Fruit fly (Drosophila melanogaster) whole organism, embryonic: ENCODE results near the gene CG13476.

Source experiments
- Aef1 ChIP-seq: fragments of 200-800 bp; sonication (Bioruptor generic); IDR thresholded peaks from 3 replicates; pipeline ENCODE4 v1.3.6; 2022; ENCODE audit warnings: missing biosample characterization, missing genetic modification characterization
- Blimp-1 ChIP-seq: fragments of 200-800 bp; sonication (Bioruptor generic); optimal IDR thresholded peaks from 3 replicates; lab custom pipeline; 2018; ENCODE audit warnings: missing biosample characterization, missing genetic modification characterization, mild to moderate bottlenecking, moderate library complexity, missing genetic modification reagents
- CG10267 ChIP-seq: fragments of 200-800 bp; sonication (Bioruptor generic); optimal IDR thresholded peaks from 2 replicates; lab custom pipeline; 2018; ENCODE audit warnings: missing biosample characterization, mild to moderate bottlenecking, missing genetic modification characterization, moderate library complexity
- CG10274 ChIP-seq: fragments of 200-800 bp; sonication (Bioruptor generic); optimal IDR thresholded peaks from 3 replicates; lab custom pipeline; 2017; ENCODE audit warnings: missing biosample characterization, mild to moderate bottlenecking, missing genetic modification characterization
- CG11504 ChIP-seq: fragments of 200-800 bp; sonication (Bioruptor generic); optimal IDR thresholded peaks from 3 replicates; lab custom pipeline; 2019; ENCODE audit warnings: missing biosample characterization, mild to moderate bottlenecking, missing genetic modification characterization, moderate library complexity
- CG12155 ChIP-seq: fragments of 200-800 bp; sonication (Bioruptor generic); optimal IDR thresholded peaks from 3 replicates; lab custom pipeline; 2016; ENCODE audit warnings: missing biosample characterization, missing genetic modification characterization
- CG12219 ChIP-seq: fragments of 200-800 bp; sonication (Bioruptor generic); optimal IDR thresholded peaks from 3 replicates; lab custom pipeline; 2018; ENCODE audit warnings: missing biosample characterization, mild to moderate bottlenecking, missing genetic modification characterization
- CG12391 ChIP-seq: fragments of 200-800 bp; sonication (Bioruptor generic); optimal IDR thresholded peaks from 3 replicates; lab custom pipeline; 2018; ENCODE audit warnings: missing biosample characterization, mild to moderate bottlenecking, missing genetic modification characterization, moderate library complexity
- CG14050 ChIP-seq: fragments of 200-800 bp; sonication (Bioruptor generic); IDR thresholded peaks from 3 replicates; pipeline ENCODE4 v1.3.6; 2022; ENCODE audit warnings: missing biosample characterization, missing genetic modification characterization
- CG1602 ChIP-seq: fragments of 200-800 bp; sonication (Bioruptor generic); optimal IDR thresholded peaks from 3 replicates; lab custom pipeline; 2016; ENCODE audit warnings: missing biosample characterization, missing genetic modification characterization
- CG17568 ChIP-seq: fragments of 200-800 bp; sonication (Bioruptor generic); optimal IDR thresholded peaks from 2 replicates; lab custom pipeline; 2018; ENCODE audit warnings: missing biosample characterization, mild to moderate bottlenecking, missing genetic modification characterization, moderate library complexity
- CG17829 ChIP-seq: fragments of 200-800 bp; optimal IDR thresholded peaks from 2 replicates; lab custom pipeline; 2019; ENCODE audit warnings: missing biosample characterization, mild to moderate bottlenecking, missing genetic modification characterization, moderate library complexity
- CG1792 ChIP-seq: fragments of 200-800 bp; sonication (Bioruptor generic); optimal IDR thresholded peaks from 2 replicates; lab custom pipeline; 2016; ENCODE audit warnings: missing biosample characterization, missing genetic modification characterization
- CG18262 ChIP-seq: fragments of 200-800 bp; optimal IDR thresholded peaks from 3 replicates; lab custom pipeline; 2019; ENCODE audit warnings: missing biosample characterization, mild to moderate bottlenecking, missing genetic modification characterization, moderate library complexity
- CG31365 ChIP-seq: fragments of 200-800 bp; sonication (Bioruptor generic); optimal IDR thresholded peaks from 2 replicates; lab custom pipeline; 2018; ENCODE audit warnings: missing biosample characterization, mild to moderate bottlenecking, missing genetic modification characterization
- CG3163 ChIP-seq: fragments of 200-800 bp; sonication (Bioruptor generic); optimal IDR thresholded peaks from 3 replicates; lab custom pipeline; 2016; ENCODE audit warnings: missing biosample characterization, missing genetic modification characterization
- CG32532 ChIP-seq: fragments of 200-800 bp; sonication (Bioruptor generic); IDR thresholded peaks from 2 replicates; pipeline ENCODE4 v1.3.6; 2022; ENCODE audit warnings: missing biosample characterization, missing genetic modification characterization
- CG3726 ChIP-seq: fragments of 200-800 bp; sonication (Bioruptor generic); IDR thresholded peaks from 3 replicates; pipeline ENCODE4, ENCODE4 v1.3.6; 2022; ENCODE audit warnings: missing biosample characterization, missing genetic modification characterization
- CG6654 ChIP-seq: fragments of 200-800 bp; sonication (Bioruptor generic); optimal IDR thresholded peaks from 2 replicates; lab custom pipeline; 2017; ENCODE audit warnings: missing biosample characterization, mild to moderate bottlenecking, missing genetic modification characterization
- CG6791 ChIP-seq: fragments of 200-800 bp; sonication (Bioruptor generic); IDR thresholded peaks from 3 replicates; pipeline ENCODE4 v1.3.6; 2022; ENCODE audit warnings: missing biosample characterization, missing genetic modification characterization; ENCODE audit not compliant: partially characterized antibody
- CG7745 ChIP-seq: fragments of 200-800 bp; sonication (Bioruptor generic); optimal IDR thresholded peaks from 2 replicates; lab custom pipeline; 2018; ENCODE audit warnings: missing biosample characterization, mild to moderate bottlenecking, missing genetic modification characterization, moderate library complexity
- CG8944 ChIP-seq: fragments of 200-800 bp; sonication (Bioruptor generic); optimal IDR thresholded peaks from 3 replicates; lab custom pipeline; 2016; ENCODE audit warnings: missing biosample characterization, missing genetic modification characterization
- CG9932 ChIP-seq: fragments of 200-800 bp; sonication (Bioruptor generic); IDR thresholded peaks from 2 replicates; pipeline ENCODE4 v1.3.6; 2022; ENCODE audit warnings: missing biosample characterization, missing genetic modification characterization
- Dek ChIP-seq: fragments of 200-800 bp; sonication (Bioruptor generic); optimal IDR thresholded peaks from 3 replicates; lab custom pipeline; 2019; ENCODE audit warnings: missing biosample characterization, mild to moderate bottlenecking, missing genetic modification characterization, moderate library complexity
- Dfd ChIP-seq, 2 experiments: fragments of >200 bp; optimal IDR thresholded peaks; 2 replicates each; lab custom pipeline; 2017; ENCODE audit warnings: missing biosample characterization in 2 of 2, missing genetic modification characterization in 2 of 2
- Doc3 ChIP-seq: fragments of 200-800 bp; sonication (Bioruptor generic); IDR thresholded peaks from 3 replicates; pipeline ENCODE4 v1.3.6; 2022; ENCODE audit warnings: missing biosample characterization, missing genetic modification characterization; ENCODE audit not compliant: partially characterized antibody
- HmgD ChIP-seq: fragments of 200-800 bp; sonication (Bioruptor generic); optimal IDR thresholded peaks from 3 replicates; lab custom pipeline; 2016; ENCODE audit warnings: missing biosample characterization, missing genetic modification characterization
- Hsf ChIP-seq: fragments of 200-800 bp; sonication (Bioruptor generic); optimal IDR thresholded peaks from 3 replicates; lab custom pipeline; 2016; ENCODE audit warnings: missing biosample characterization, missing genetic modification characterization
- Jarid2 ChIP-seq: fragments of 200-800 bp; sonication (Bioruptor generic); optimal IDR thresholded peaks from 3 replicates; lab custom pipeline; 2017; ENCODE audit warnings: mild to moderate bottlenecking, missing biosample characterization, missing genetic modification reagents, missing genetic modification characterization
- Lpt ChIP-seq: fragments of >200 bp; optimal IDR thresholded peaks from 2 replicates; lab custom pipeline; 2018; ENCODE audit warnings: missing biosample characterization, missing genetic modification characterization
- MESR4 ChIP-seq: fragments of 200-800 bp; sonication (Bioruptor generic); optimal IDR thresholded peaks from 2 replicates; lab custom pipeline; 2018; ENCODE audit warnings: missing biosample characterization, mild to moderate bottlenecking, missing genetic modification characterization, moderate library complexity
- Mrtf ChIP-seq: fragments of 200-800 bp; sonication (Bioruptor generic); IDR thresholded peaks from 3 replicates; pipeline ENCODE4 v1.3.6; 2022; ENCODE audit warnings: missing biosample characterization, missing genetic modification characterization
- Myb ChIP-seq: fragments of 200-800 bp; sonication (Bioruptor generic); optimal IDR thresholded peaks from 2 replicates; lab custom pipeline; 2016; ENCODE audit warnings: missing biosample characterization, missing genetic modification characterization
- Optix ChIP-seq: fragments of 200-800 bp; sonication (Bioruptor generic); IDR thresholded peaks from 3 replicates; pipeline ENCODE4 v1.3.6; 2022; ENCODE audit warnings: missing biosample characterization, missing genetic modification characterization
- Ssrp ChIP-seq: fragments of 200-800 bp; sonication (Bioruptor generic); optimal IDR thresholded peaks from 2 replicates; lab custom pipeline; 2018; ENCODE audit warnings: missing biosample characterization, mild to moderate bottlenecking, missing genetic modification characterization, moderate library complexity
- ac ChIP-seq: fragments of 200-800 bp; sonication (Bioruptor generic); optimal IDR thresholded peaks from 3 replicates; lab custom pipeline; 2017; ENCODE audit warnings: missing biosample characterization, mild to moderate bottlenecking, missing genetic modification characterization
- al ChIP-seq: fragments of 200-800 bp; sonication (Bioruptor generic); IDR thresholded peaks from 2 replicates; pipeline ENCODE4 v1.3.6; 2022; ENCODE audit warnings: missing biosample characterization, missing genetic modification characterization
- bbx ChIP-seq: fragments of 200-800 bp; sonication (Bioruptor generic); IDR thresholded peaks from 2 replicates; pipeline ENCODE4 v1.3.6; 2022; ENCODE audit warnings: missing biosample characterization, missing genetic modification characterization; ENCODE audit not compliant: partially characterized antibody
- bowl ChIP-seq: fragments of 200-800 bp; sonication (Bioruptor generic); IDR thresholded peaks from 2 replicates; pipeline ENCODE4 v1.3.6; 2022; ENCODE audit warnings: missing biosample characterization, missing genetic modification characterization
- cg ChIP-seq: fragments of 200-800 bp; sonication (Bioruptor generic); optimal IDR thresholded peaks from 3 replicates; lab custom pipeline; 2019; ENCODE audit warnings: missing biosample characterization, mild to moderate bottlenecking, missing genetic modification characterization, moderate library complexity
- chinmo ChIP-seq: fragments of 200-800 bp; sonication (Bioruptor generic); IDR thresholded peaks from 4 replicates; pipeline ENCODE4 v1.3.6; 2022; ENCODE audit warnings: missing biosample characterization, missing genetic modification characterization; ENCODE audit not compliant: partially characterized antibody
- fru ChIP-seq: fragments of >200 bp; optimal IDR thresholded peaks from 2 replicates; lab custom pipeline; 2017
- gro ChIP-seq: fragments of 200-800 bp; sonication (Bioruptor generic); optimal IDR thresholded peaks from 2 replicates; lab custom pipeline; 2016; ENCODE audit warnings: missing biosample characterization, missing genetic modification characterization
- inv ChIP-seq: fragments of 200-800 bp; sonication (Bioruptor generic); IDR thresholded peaks from 2 replicates; pipeline ENCODE4 v1.3.6; 2022; ENCODE audit warnings: missing biosample characterization, missing genetic modification characterization; ENCODE audit not compliant: partially characterized antibody
- kay ChIP-seq: fragments of 200-800 bp; sonication (Bioruptor generic); optimal IDR thresholded peaks from 2 replicates; lab custom pipeline; 2016; ENCODE audit warnings: missing biosample characterization, missing genetic modification characterization
- lbe ChIP-seq: fragments of 200-800 bp; sonication (Bioruptor generic); optimal IDR thresholded peaks from 2 replicates; lab custom pipeline; 2016; ENCODE audit warnings: missing biosample characterization, mild to moderate bottlenecking, missing genetic modification characterization
- pb ChIP-seq: fragments of 200-800 bp; sonication (Bioruptor generic); optimal IDR thresholded peaks from 3 replicates; lab custom pipeline; 2016; ENCODE audit warnings: missing biosample characterization, missing genetic modification characterization
- phol ChIP-seq: fragments of 200-800 bp; sonication (Bioruptor generic); optimal IDR thresholded peaks from 3 replicates; lab custom pipeline; 2018; ENCODE audit warnings: missing biosample characterization, mild to moderate bottlenecking, missing genetic modification characterization, moderate library complexity
- pita ChIP-seq: fragments of 200-800 bp; sonication (Bioruptor generic); optimal IDR thresholded peaks from 2 replicates; lab custom pipeline; 2017; ENCODE audit warnings: missing biosample characterization, mild to moderate bottlenecking, missing genetic modification characterization
- seq ChIP-seq: fragments of 200-800 bp; sonication (Bioruptor generic); IDR thresholded peaks from 2 replicates; pipeline ENCODE4 v1.3.6; 2022; ENCODE audit warnings: missing biosample characterization, missing genetic modification characterization
- zen2 ChIP-seq: fragments of 200-800 bp; sonication (Bioruptor generic); IDR thresholded peaks from 3 replicates; pipeline ENCODE4 v1.3.6; 2022; ENCODE audit warnings: missing biosample characterization, missing genetic modification characterization; ENCODE audit not compliant: partially characterized antibody

The CG13476 gene

DNA sequence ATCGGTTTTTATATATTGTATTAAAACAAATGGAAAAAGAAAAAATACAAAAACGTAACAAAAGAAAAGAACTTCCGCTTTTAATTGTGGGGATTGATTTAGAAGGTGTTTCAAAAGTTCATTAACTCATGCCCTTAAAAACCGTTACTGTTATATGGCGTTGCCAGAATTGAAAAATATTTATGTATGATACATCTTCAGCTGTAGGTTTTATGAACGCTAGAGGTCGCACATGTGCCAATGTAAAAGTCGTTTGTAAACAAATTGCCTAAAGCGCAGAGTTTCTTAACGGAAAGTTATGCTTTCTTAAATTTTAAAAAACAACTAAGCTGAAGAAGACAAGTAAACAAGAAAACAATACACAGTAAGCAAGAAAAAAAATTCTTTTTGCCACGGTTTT, 33.7 kb upstream of the CG13476 start (continued):
- TF ChIP-seq phol (tag; lab: Kevin White, UChicago) (peak; percentile 1), HmgD (GFP tag; lab: Kevin White, UChicago) (peak; percentile 9), CG18262 (no peak), Ssrp (tag; lab: Kevin White, UChicago) (no peak), fru (lab: Kevin White, UChicago) (no peak), CG32532 (GFP tag; lab: Robert Waterston, UW) (0 out of 2 replicates have a peak, but pooled peaks have one; percentile 23), CG1602 (GFP tag; lab: Kevin White, UChicago) (no peak), CG10274 (GFP tag; lab: Kevin White, UChicago) (no peak), Blimp-1 (GFP tag; lab: Kevin White, UChicago) (no peak), kay (GFP tag; lab: Kevin White, UChicago) (peak; percentile 9), CG11504 (tag; lab: Kevin White, UChicago) (peak; percentile 51), cg (GFP tag; lab: Kevin White, UChicago) (no peak), MESR4 (GFP tag; lab: Kevin White, UChicago) (no peak), CG17568 (GFP tag; lab: Kevin White, UChicago) (no peak), pita (GFP tag; lab: Kevin White, UChicago) (peak; percentile 22), Myb (GFP tag; lab: Kevin White, UChicago) (peak; percentile 99), Dfd (GFP tag; optimal IDR thresholded peaks at IDR 0.05; lab: Kevin White, UChicago) (no peak), CG17829 (tag; lab: Kevin White, UChicago) (peak; percentile 21), CG14050 (no peak), Dek (peak; percentile 43), seq (GFP tag; lab: Robert Waterston, UW) (no peak), inv (GFP tag; lab: Robert Waterston, UW) (no peak), CG12391 (tag; lab: Kevin White, UChicago) (peak; percentile 8), chinmo (GFP tag; lab: Robert Waterston, UW) (no peak), CG10267 (tag; lab: Kevin White, UChicago) (peak; percentile 22), CG3163 (GFP tag; lab: Kevin White, UChicago) (peak; percentile 23), bbx (GFP tag; lab: Robert Waterston, UW) (no peak), CG7745 (tag; lab: Kevin White, UChicago) (no peak), CG9932 (GFP tag; lab: Robert Waterston, UW) (peak; percentile 48), Lpt (GFP tag; lab: Kevin White, UChicago) (no peak), CG31365 (tag; lab: Kevin White, UChicago) (peak; percentile 67), lbe (no peak), Optix (GFP tag; lab: Robert Waterston, UW) (no peak), Hsf (GFP tag; lab: Kevin White, UChicago) (peak; percentile 1), ac (no peak)

DNA sequence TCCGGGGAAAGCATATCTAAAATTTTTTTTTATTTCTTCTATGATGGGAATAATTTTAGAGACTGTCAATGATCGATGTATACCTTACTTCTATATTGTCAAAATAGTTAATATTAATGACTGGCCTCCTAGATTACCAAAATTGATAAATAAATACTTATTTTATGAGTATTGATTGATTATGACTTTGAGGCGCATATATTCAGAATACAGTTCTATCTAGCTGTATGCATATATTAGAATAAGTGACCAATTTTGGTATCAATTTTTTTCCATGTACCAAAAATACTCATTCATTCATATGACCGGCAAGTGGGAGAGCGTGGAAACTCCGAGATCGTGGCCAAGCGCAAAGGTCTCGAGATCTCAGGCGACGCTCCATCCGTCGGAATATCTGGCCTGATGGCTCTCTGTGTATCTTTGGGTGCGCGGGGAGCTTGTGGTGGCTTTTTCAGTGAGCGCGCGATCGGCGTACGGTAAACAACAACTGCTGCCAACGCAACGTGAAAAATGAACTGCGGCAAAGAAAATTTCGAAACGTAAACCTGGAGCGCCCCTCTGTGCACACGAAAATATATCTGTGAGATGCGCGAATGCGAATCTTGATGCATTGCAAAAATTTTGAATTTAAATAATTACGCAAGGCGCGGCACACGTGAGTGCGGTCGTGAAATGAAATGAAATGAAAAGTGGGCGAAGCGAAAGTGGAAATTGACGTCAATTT, 32.7 kb upstream of the CG13476 start, which contains the start of the genes CG43121 and ome:
CG43121 (minus strand) TSS at position 51 of the 724 bp plus-strand sequence.
ome (plus strand) TSS at position 453 of the 724 bp plus-strand sequence.
- TF ChIP-seq CG3726 (GFP tag; lab: Robert Waterston, UW), result no peak
- TF ChIP-seq CG6791 (GFP tag; lab: Robert Waterston, UW), result no peak
- no peak for TF ChIP-seq CG8944 (GFP tag; lab: Kevin White, UChicago)
- no peak for TF ChIP-seq Doc3 (GFP tag; lab: Robert Waterston, UW)
- no peak for TF ChIP-seq bowl (GFP tag; lab: Robert Waterston, UW)
- TF ChIP-seq CG12155 (GFP tag; lab: Kevin White, UChicago), result no peak
- TF ChIP-seq zen2, result no peak
- TF ChIP-seq al (GFP tag; lab: Robert Waterston, UW), result no peak
- peak; percentile 21 for TF ChIP-seq pb (GFP tag; lab: Kevin White, UChicago)
- no peak for TF ChIP-seq gro
- no peak for TF ChIP-seq CG6654 (GFP tag; lab: Kevin White, UChicago)
- TF ChIP-seq Aef1, result 0 out of 3 replicates have a peak, but pooled peaks have one; percentile 11
- no peak for TF ChIP-seq Mrtf (GFP tag; lab: Robert Waterston, UW)
- TF ChIP-seq CG1792, result no peak
- TF ChIP-seq CG12219 (GFP tag; lab: Kevin White, UChicago), result no peak
- TF ChIP-seq Jarid2 (GFP tag; lab: Kevin White, UChicago), result peak; percentile 55
